Fruit fly (Drosophila melanogaster) whole organism, embryonic: Measurements from ENCODE around the gene CG12811.

Experiments
- ATbp ChIP-seq: fragments of 200-800 bp; sonication (Bioruptor generic); optimal IDR thresholded peaks from 2 replicates; lab custom pipeline; 2017; ENCODE audit warnings: missing biosample characterization, mild to moderate bottlenecking, missing genetic modification characterization, missing genetic modification reagents
- Aef1 ChIP-seq: fragments of 200-800 bp; sonication (Bioruptor generic); IDR thresholded peaks from 3 replicates; pipeline ENCODE4 v1.3.6; 2022; ENCODE audit warnings: missing biosample characterization, missing genetic modification characterization
- Antp ChIP-seq: fragments of 200-800 bp; sonication (Bioruptor generic); optimal IDR thresholded peaks from 3 replicates; lab custom pipeline; 2016; ENCODE audit warnings: missing biosample characterization, missing genetic modification characterization
- BEAF-32 ChIP-seq: fragments of 200-800 bp; sonication (Bioruptor generic); optimal IDR thresholded peaks from 3 replicates; lab custom pipeline; 2017; ENCODE audit warnings: missing biosample characterization, missing genetic modification characterization, mild to moderate bottlenecking, moderate library complexity, missing genetic modification reagents
- CG1024 ChIP-seq: fragments of 200-800 bp; sonication (Bioruptor generic); IDR thresholded peaks from 2 replicates; pipeline ENCODE4 v1.3.6; 2022; ENCODE audit warnings: missing biosample characterization, missing genetic modification characterization
- CG12219 ChIP-seq: fragments of 200-800 bp; sonication (Bioruptor generic); optimal IDR thresholded peaks from 3 replicates; lab custom pipeline; 2018; ENCODE audit warnings: missing biosample characterization, mild to moderate bottlenecking, missing genetic modification characterization
- CG15514 ChIP-seq: fragments of 200-800 bp; sonication (Bioruptor generic); optimal IDR thresholded peaks from 3 replicates; lab custom pipeline; 2017; ENCODE audit warnings: missing biosample characterization, missing genetic modification characterization, mild to moderate bottlenecking, moderate library complexity, missing genetic modification reagents
- CG16779 ChIP-seq: fragments of 200-800 bp; sonication (Bioruptor generic); IDR thresholded peaks from 2 replicates; pipeline ENCODE4 v1.3.6; 2022; ENCODE audit warnings: missing biosample characterization, missing genetic modification characterization
- CG17359 ChIP-seq: fragments of 200-800 bp; sonication (Bioruptor generic); optimal IDR thresholded peaks from 3 replicates; lab custom pipeline; 2018; ENCODE audit warnings: missing biosample characterization, mild to moderate bottlenecking, missing genetic modification characterization, moderate library complexity
- CG17568 ChIP-seq: fragments of 200-800 bp; sonication (Bioruptor generic); optimal IDR thresholded peaks from 2 replicates; lab custom pipeline; 2018; ENCODE audit warnings: missing biosample characterization, mild to moderate bottlenecking, missing genetic modification characterization, moderate library complexity
- CG17829 ChIP-seq: fragments of 200-800 bp; optimal IDR thresholded peaks from 2 replicates; lab custom pipeline; 2019; ENCODE audit warnings: missing biosample characterization, mild to moderate bottlenecking, missing genetic modification characterization, moderate library complexity
- CG18476 ChIP-seq: fragments of 200-800 bp; sonication (Bioruptor generic); optimal IDR thresholded peaks from 2 replicates; lab custom pipeline; 2016; ENCODE audit warnings: missing biosample characterization, mild to moderate bottlenecking, missing genetic modification characterization
- CG18619 ChIP-seq: fragments of 200-800 bp; sonication (Bioruptor generic); optimal IDR thresholded peaks from 3 replicates; lab custom pipeline; 2017; ENCODE audit warnings: missing biosample characterization, mild to moderate bottlenecking, missing genetic modification characterization
- CG32772 ChIP-seq: fragments of 200-800 bp; sonication (Bioruptor generic); IDR thresholded peaks from 2 replicates; pipeline ENCODE4 v1.3.6; 2022; ENCODE audit warnings: missing biosample characterization, missing genetic modification characterization
- CG3847 ChIP-seq: fragments of 200-800 bp; sonication (Bioruptor generic); IDR thresholded peaks from 2 replicates; pipeline ENCODE4 v1.3.6; 2022; ENCODE audit warnings: missing biosample characterization, missing genetic modification characterization
- CG3995 ChIP-seq: fragments of 200-800 bp; sonication (Bioruptor generic); optimal IDR thresholded peaks from 3 replicates; lab custom pipeline; 2016; ENCODE audit warnings: missing biosample characterization, missing genetic modification characterization
- CG6272 ChIP-seq: fragments of 200-800 bp; sonication (Bioruptor generic); IDR thresholded peaks from 2 replicates; pipeline ENCODE4 v1.3.6; 2022; ENCODE audit warnings: missing biosample characterization, missing genetic modification characterization
- CG6765 ChIP-seq: fragments of 200-800 bp; sonication (Bioruptor generic); optimal IDR thresholded peaks from 3 replicates; lab custom pipeline; 2017; ENCODE audit warnings: missing biosample characterization, mild to moderate bottlenecking, missing genetic modification characterization
- CG6813 ChIP-seq: fragments of 200-800 bp; sonication (Bioruptor generic); optimal IDR thresholded peaks from 2 replicates; lab custom pipeline; 2017; ENCODE audit warnings: missing biosample characterization, missing genetic modification characterization, mild to moderate bottlenecking, moderate library complexity, missing genetic modification reagents
- CG8765 ChIP-seq: fragments of 200-800 bp; sonication (Bioruptor generic); IDR thresholded peaks from 2 replicates; pipeline ENCODE4 v1.3.6; 2022; ENCODE audit warnings: missing biosample characterization, missing genetic modification characterization
- Dek ChIP-seq: fragments of 200-800 bp; sonication (Bioruptor generic); optimal IDR thresholded peaks from 3 replicates; lab custom pipeline; 2019; ENCODE audit warnings: missing biosample characterization, mild to moderate bottlenecking, missing genetic modification characterization, moderate library complexity
- Dip3 ChIP-seq: fragments of 200-800 bp; sonication (Bioruptor generic); optimal IDR thresholded peaks from 3 replicates; lab custom pipeline; 2016; ENCODE audit warnings: missing biosample characterization, missing genetic modification characterization
- HHEX ChIP-seq: fragments of 200-800 bp; sonication (Bioruptor generic); optimal IDR thresholded peaks from 3 replicates; lab custom pipeline; 2017; ENCODE audit warnings: missing biosample characterization, mild to moderate bottlenecking, missing genetic modification characterization, missing genetic modification reagents
- HLH3B ChIP-seq: fragments of 200-800 bp; sonication (Bioruptor generic); IDR thresholded peaks from 2 replicates; pipeline ENCODE4 v1.3.6; 2022; ENCODE audit warnings: missing biosample characterization, missing genetic modification characterization
- Hand ChIP-seq: fragments of 200-800 bp; sonication (Bioruptor generic); optimal IDR thresholded peaks from 2 replicates; lab custom pipeline; 2017; ENCODE audit warnings: mild to moderate bottlenecking, missing biosample characterization, missing genetic modification reagents, missing genetic modification characterization
- HmgD ChIP-seq: fragments of 200-800 bp; sonication (Bioruptor generic); optimal IDR thresholded peaks from 3 replicates; lab custom pipeline; 2016; ENCODE audit warnings: missing biosample characterization, missing genetic modification characterization
- Med ChIP-seq: fragments of 200-800 bp; sonication (Bioruptor generic); peaks from one replicate; lab custom pipeline; 2016; ENCODE audit warnings: missing biosample characterization, missing genetic modification characterization, mild to moderate bottlenecking, inconsistent platforms, moderate library complexity
- NFAT ChIP-seq: fragments of 200-800 bp; sonication (Bioruptor generic); IDR thresholded peaks from 2 replicates; pipeline ENCODE4 v1.3.6; 2022; ENCODE audit warnings: missing biosample characterization, missing genetic modification characterization
- Nf-YB ChIP-seq: fragments of 200-800 bp; sonication (Bioruptor generic); optimal IDR thresholded peaks from 3 replicates; lab custom pipeline; 2019; ENCODE audit warnings: missing biosample characterization, mild to moderate bottlenecking, missing genetic modification characterization, moderate library complexity
- Poxn ChIP-seq: fragments of 200-800 bp; sonication (Bioruptor generic); IDR thresholded peaks from 2 replicates; pipeline ENCODE4 v1.3.6; 2022; ENCODE audit warnings: missing biosample characterization, missing genetic modification characterization
- Ptx1 ChIP-seq: fragments of 200-800 bp; sonication (Bioruptor generic); IDR thresholded peaks from 2 replicates; pipeline ENCODE4 v1.3.6; 2022; ENCODE audit warnings: missing biosample characterization, missing genetic modification characterization
- Taf1 ChIP-seq: fragments of 200-800 bp; sonication (Bioruptor generic); IDR thresholded peaks from 2 replicates; pipeline ENCODE4 v1.3.6; 2022; ENCODE audit warnings: missing biosample characterization, missing genetic modification characterization
- bab2 ChIP-seq: fragments of 200-800 bp; sonication (Bioruptor generic); optimal IDR thresholded peaks from 2 replicates; lab custom pipeline; 2016; ENCODE audit warnings: missing biosample characterization, missing genetic modification characterization
- btn ChIP-seq: fragments of 200-800 bp; sonication (Bioruptor generic); optimal IDR thresholded peaks from 2 replicates; lab custom pipeline; 2016; ENCODE audit warnings: missing biosample characterization, missing genetic modification characterization
- chinmo ChIP-seq: fragments of 200-800 bp; sonication (Bioruptor generic); IDR thresholded peaks from 4 replicates; pipeline ENCODE4 v1.3.6; 2022; ENCODE audit warnings: missing biosample characterization, missing genetic modification characterization; ENCODE audit not compliant: partially characterized antibody
- crp ChIP-seq, 2 experiments: fragments of 200-800 bp; sonication (Bioruptor generic); optimal IDR thresholded peaks; 2 replicates in 1 of 2; 3 replicates in 1 of 2; lab custom pipeline; 2017; ENCODE audit warnings: missing biosample characterization in 2 of 2, missing genetic modification characterization in 2 of 2, mild to moderate bottlenecking in 1 of 2, moderate library complexity in 1 of 2
- dpn ChIP-seq, 2 experiments: fragments of 200-800 bp; sonication (Bioruptor generic); optimal IDR thresholded peaks; 3 replicates each; lab custom pipeline; 2016; ENCODE audit warnings: missing biosample characterization in 2 of 2, missing genetic modification characterization in 2 of 2
- ems ChIP-seq: fragments of 200-800 bp; sonication (Bioruptor generic); optimal IDR thresholded peaks from 3 replicates; lab custom pipeline; 2016; ENCODE audit warnings: missing biosample characterization, missing genetic modification characterization
- eyg ChIP-seq: fragments of 200-800 bp; sonication (Bioruptor generic); optimal IDR thresholded peaks from 3 replicates; lab custom pipeline; 2016; ENCODE audit warnings: missing biosample characterization, missing genetic modification characterization
- mam ChIP-seq: fragments of 200-800 bp; sonication (Bioruptor generic); optimal IDR thresholded peaks from 3 replicates; lab custom pipeline; 2016; ENCODE audit warnings: missing biosample characterization, missing genetic modification characterization
- oc ChIP-seq: fragments of 200-800 bp; sonication (Bioruptor generic); optimal IDR thresholded peaks from 2 replicates; lab custom pipeline; 2018; ENCODE audit warnings: missing biosample characterization, mild to moderate bottlenecking, missing genetic modification characterization, moderate library complexity
- pho ChIP-seq: fragments of 200-800 bp; sonication (Bioruptor generic); optimal IDR thresholded peaks from 2 replicates; lab custom pipeline; 2016; ENCODE audit warnings: missing biosample characterization, missing genetic modification characterization
- ranshi ChIP-seq: fragments of 200-800 bp; sonication (Bioruptor generic); IDR thresholded peaks from 2 replicates; pipeline ENCODE4 v1.3.6; 2022; ENCODE audit warnings: missing biosample characterization, missing genetic modification characterization
- rib ChIP-seq: fragments of 200-800 bp; sonication (Bioruptor generic); IDR thresholded peaks from 2 replicates; pipeline ENCODE4 v1.3.6; 2022; ENCODE audit warnings: missing biosample characterization, missing genetic modification characterization
- row ChIP-seq: fragments of 200-800 bp; sonication (Bioruptor generic); IDR thresholded peaks from 3 replicates; pipeline ENCODE4 v1.3.6; 2022; ENCODE audit warnings: missing biosample characterization, missing genetic modification characterization
- sens ChIP-seq: fragments of 200-800 bp; sonication (Bioruptor generic); peaks from one replicate; lab custom pipeline; 2016; ENCODE audit warnings: missing biosample characterization, missing genetic modification characterization
- shn ChIP-seq: fragments of 200-800 bp; sonication (Bioruptor generic); optimal IDR thresholded peaks from 3 replicates; lab custom pipeline; 2016; ENCODE audit warnings: missing biosample characterization, missing genetic modification characterization
- slbo ChIP-seq: fragments of 200-800 bp; sonication (Bioruptor generic); IDR thresholded peaks from 2 replicates; pipeline ENCODE4 v1.3.6; 2022; ENCODE audit warnings: missing biosample characterization, missing genetic modification characterization
- trem ChIP-seq: fragments of 200-800 bp; optimal IDR thresholded peaks from 3 replicates; lab custom pipeline; 2019; ENCODE audit warnings: missing biosample characterization, mild to moderate bottlenecking, missing genetic modification characterization, moderate library complexity
- trh ChIP-seq: fragments of 200-800 bp; sonication (Bioruptor generic); optimal IDR thresholded peaks from 2 replicates; lab custom pipeline; 2016; ENCODE audit warnings: missing biosample characterization, missing genetic modification characterization
- vfl ChIP-seq: fragments of 200-800 bp; sonication (Bioruptor generic); optimal IDR thresholded peaks from 2 replicates; lab custom pipeline; 2016; ENCODE audit warnings: missing biosample characterization, missing genetic modification characterization

CG12811 gene

dm6 chr3R:10084914-10085313 is 36.3 kb upstream of the CG12811 start (continued):
- TF ChIP-seq CG6813 (peak; percentile 21), Taf1 (peak; percentile 66), NFAT (GFP tag; lab: Robert Waterston, UW) (peak; percentile 77), dpn (GFP tag; optimal IDR thresholded peaks at IDR 0.05; lab: Kevin White, UChicago) (peak; percentile 31 to 53), HmgD (GFP tag; lab: Kevin White, UChicago) (no peak), pho (peak; percentile 70), CG8765 (GFP tag; lab: Robert Waterston, UW) (peak; percentile 68; the same call in 1 of the 2 replicates), mam (GFP tag; lab: Kevin White, UChicago) (peak; percentile 70), oc (tag; lab: Kevin White, UChicago) (no peak), eyg (GFP tag; lab: Kevin White, UChicago) (peak; percentile 9), sens (peak; percentile 74), bab2 (peak; percentile 7), chinmo (GFP tag; lab: Robert Waterston, UW) (0 out of 4 replicates have a peak, but pooled peaks have one; percentile 5), CG1024 (GFP tag; lab: Robert Waterston, UW) (no peak), Ptx1 (GFP tag; lab: Robert Waterston, UW) (peak; percentile 50), ems (GFP tag; lab: Kevin White, UChicago) (peak; percentile 42), Nf-YB (GFP tag; lab: Kevin White, UChicago) (no peak), CG15514 (GFP tag; lab: Kevin White, UChicago) (peak; percentile 57), Hand (GFP tag; lab: Kevin White, UChicago) (peak; percentile 54), Med (GFP tag; lab: Kevin White, UChicago) (peak; percentile 94), CG3847 (peak; percentile 50), Dek (tag; lab: Kevin White, UChicago) (peak; percentile 34), ATbp (GFP tag; lab: Kevin White, UChicago) (no peak), trem (tag; lab: Kevin White, UChicago) (no peak), CG32772 (GFP tag; lab: Robert Waterston, UW) (no peak), rib (GFP tag; lab: Robert Waterston, UW) (peak; percentile 59), BEAF-32 (GFP tag; lab: Kevin White, UChicago) (no peak), crp (GFP tag; optimal IDR thresholded peaks at IDR 0.05; lab: Kevin White, UChicago) (no peak), Aef1 (peak; percentile 69), CG6272 (GFP tag; lab: Robert Waterston, UW) (0 out of 2 replicates have a peak, but pooled peaks have one; percentile 6), CG17568 (GFP tag; lab: Kevin White, UChicago) (no peak), shn (GFP tag; lab: Kevin White, UChicago) (no peak), HLH3B (GFP tag; lab: Robert Waterston, UW) (peak; percentile 14; the same call in 1 of the 2 replicates), CG6765 (GFP tag; lab: Kevin White, UChicago) (no peak), ranshi (peak; percentile 67; the same call in 1 of the 2 replicates), slbo (GFP tag; lab: Robert Waterston, UW) (peak; percentile 90), CG18619 (peak; percentile 56), btn (GFP tag; lab: Kevin White, UChicago) (no peak), CG12219 (GFP tag; lab: Kevin White, UChicago) (no peak), CG18476 (GFP tag; lab: Kevin White, UChicago) (no peak), CG17359 (tag; lab: Kevin White, UChicago) (peak; percentile 32), row (GFP tag; lab: Robert Waterston, UW) (peak; percentile 62), Antp (GFP tag; lab: Kevin White, UChicago) (peak; percentile 25), Dip3 (GFP tag; lab: Kevin White, UChicago) (peak; percentile 71), CG17829 (no peak), vfl (GFP tag; lab: Kevin White, UChicago) (peak; percentile 26), Poxn (GFP tag; lab: Robert Waterston, UW) (no peak), HHEX (GFP tag; lab: Kevin White, UChicago) (peak; percentile 47), CG3995 (GFP tag; lab: Kevin White, UChicago) (peak; percentile 16), CG16779 (GFP tag; lab: Robert Waterston, UW) (0 out of 2 replicates have a peak, but pooled peaks have one; percentile 67), trh (GFP tag; lab: Kevin White, UChicago) (no peak)
